Worm (Caenorhabditis elegans) whole organism, L2 larva: ENCODE data around the gene C37E2.10.

Experiments used
- blmp-1 ChIP-seq: sonication (generic microtip); optimal IDR thresholded peaks from 2 replicates; lab custom pipeline; 2017; ENCODE audit warnings: missing genetic modification characterization, mild to moderate bottlenecking, missing compliant biosample characterization, antibody characterized with exemption, moderate library complexity; ENCODE audit not compliant: insufficient read depth
- ceh-82 ChIP-seq: fragments of 150-350 bp; optimal IDR thresholded peaks from 2 replicates; lab custom pipeline; 2014; ENCODE audit warnings: missing biosample characterization, missing genetic modification characterization
- lin-39 ChIP-seq: fragments of 150-350 bp; optimal IDR thresholded peaks from 2 replicates; lab custom pipeline; 2014; ENCODE audit warnings: missing biosample characterization, missing genetic modification reagents, missing genetic modification characterization
- nhr-237 ChIP-seq: fragments of 150-350 bp; optimal IDR thresholded peaks from 2 replicates; lab custom pipeline; 2014; ENCODE audit warnings: missing biosample characterization, missing genetic modification characterization
- snpc-4 ChIP-seq: fragments of 150-350 bp; optimal IDR thresholded peaks from 2 replicates; lab custom pipeline; 2014; ENCODE audit warnings: missing biosample characterization, missing genetic modification characterization
- unc-55 ChIP-seq: fragments of 150-350 bp; sonication (generic microtip); optimal IDR thresholded peaks from 3 replicates; lab custom pipeline; 2014; ENCODE audit warnings: missing biosample characterization, missing genetic modification reagents, missing genetic modification characterization
- unc-62 ChIP-seq: fragments of 150-350 bp; optimal IDR thresholded peaks from 2 replicates; lab custom pipeline; 2014; ENCODE audit warnings: missing biosample characterization, missing genetic modification reagents, missing genetic modification characterization

DNA sequence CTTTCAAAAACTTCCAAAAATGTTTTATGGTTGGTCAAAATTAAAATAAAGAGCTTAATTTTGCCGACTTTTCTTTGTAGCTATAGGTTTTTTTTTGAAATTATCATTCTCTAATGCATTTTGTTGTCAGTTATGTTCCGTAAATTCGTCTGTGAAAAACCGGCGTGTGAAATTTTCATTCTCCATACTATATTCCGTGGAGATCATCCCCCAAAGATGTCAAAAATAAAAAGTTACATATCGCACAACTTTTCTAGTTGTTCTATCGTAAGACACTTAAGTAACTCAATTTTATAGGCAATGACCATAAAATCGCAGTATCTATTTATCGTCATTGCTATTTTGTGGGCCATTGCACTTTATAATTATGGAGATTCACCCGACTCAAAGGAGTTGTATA is at the start of gene C37E2.10:
- no peak for TF ChIP-seq ceh-82 (tag; lab: Kevin White, UChicago)
- TF ChIP-seq unc-55 (GFP tag; lab: Kevin White, UChicago) = no peak
- TF ChIP-seq nhr-237 (tag; lab: Kevin White, UChicago) = no peak
- no peak for TF ChIP-seq blmp-1 (tag; lab: Kevin White, UChicago)
- no peak for TF ChIP-seq snpc-4 (tag; lab: Kevin White, UChicago)
- no peak for TF ChIP-seq unc-62 (GFP tag; lab: Kevin White, UChicago)
- no peak for TF ChIP-seq lin-39
